Fruit fly (Drosophila melanogaster) whole organism, embryonic: ENCODE data around the gene Arv1.

Source experiments
- BEAF-32 ChIP-seq: fragments of 200-800 bp; sonication (Bioruptor generic); optimal IDR thresholded peaks from 3 replicates; lab custom pipeline; 2017; ENCODE audit warnings: missing biosample characterization, missing genetic modification characterization, mild to moderate bottlenecking, moderate library complexity, missing genetic modification reagents
- Bgb ChIP-seq: fragments of 200-800 bp; sonication (Bioruptor generic); IDR thresholded peaks from 2 replicates; pipeline ENCODE4 v1.3.6; 2022; ENCODE audit warnings: missing biosample characterization, missing genetic modification characterization; ENCODE audit not compliant: partially characterized antibody
- Blimp-1 ChIP-seq: fragments of 200-800 bp; sonication (Bioruptor generic); optimal IDR thresholded peaks from 3 replicates; lab custom pipeline; 2018; ENCODE audit warnings: missing biosample characterization, missing genetic modification characterization, mild to moderate bottlenecking, moderate library complexity, missing genetic modification reagents
- CG10321 ChIP-seq: fragments of 200-800 bp; sonication (Bioruptor generic); IDR thresholded peaks from 2 replicates; pipeline ENCODE4 v1.3.6; 2022; ENCODE audit warnings: missing biosample characterization, missing genetic modification characterization
- CG10959 ChIP-seq: fragments of 200-800 bp; sonication (Bioruptor generic); IDR thresholded peaks from 2 replicates; pipeline ENCODE4 v1.3.6; 2022; ENCODE audit warnings: missing biosample characterization, missing genetic modification characterization
- CG1233 ChIP-seq: fragments of 200-800 bp; sonication (Bioruptor generic); optimal IDR thresholded peaks from 4 replicates; lab custom pipeline; 2018; ENCODE audit warnings: missing biosample characterization, mild to moderate bottlenecking, missing genetic modification characterization
- CG13287 ChIP-seq: fragments of 200-800 bp; sonication (Bioruptor generic); IDR thresholded peaks from 2 replicates; pipeline ENCODE4 v1.3.6; 2022; ENCODE audit warnings: missing biosample characterization, missing genetic modification characterization; ENCODE audit not compliant: partially characterized antibody
- CG14860 ChIP-seq: fragments of 200-800 bp; sonication (Bioruptor generic); IDR thresholded peaks from 3 replicates; pipeline ENCODE4 v1.3.6; 2022; ENCODE audit warnings: missing biosample characterization, missing genetic modification characterization; ENCODE audit not compliant: partially characterized antibody
- CG16813 ChIP-seq: fragments of 200-800 bp; sonication (Bioruptor generic); IDR thresholded peaks from 3 replicates; pipeline ENCODE4 v1.3.6; 2022; ENCODE audit warnings: missing biosample characterization, missing genetic modification characterization; ENCODE audit not compliant: partially characterized antibody
- CG2116 ChIP-seq: fragments of 200-800 bp; sonication (Bioruptor generic); optimal IDR thresholded peaks from 3 replicates; lab custom pipeline; 2018; ENCODE audit warnings: missing biosample characterization, mild to moderate bottlenecking, missing genetic modification characterization
- CG2129 ChIP-seq: fragments of 200-800 bp; sonication (Bioruptor generic); IDR thresholded peaks from 2 replicates; pipeline ENCODE4 v1.3.6; 2022; ENCODE audit warnings: missing biosample characterization, missing genetic modification characterization; ENCODE audit not compliant: partially characterized antibody
- CG2202 ChIP-seq: fragments of 200-800 bp; sonication (Bioruptor generic); optimal IDR thresholded peaks from 2 replicates; lab custom pipeline; 2018; ENCODE audit warnings: missing biosample characterization, mild to moderate bottlenecking, missing genetic modification characterization
- CG31224 ChIP-seq: fragments of 200-800 bp; sonication (Bioruptor generic); IDR thresholded peaks from 2 replicates; pipeline ENCODE4 v1.3.6; 2022; ENCODE audit warnings: missing biosample characterization, missing genetic modification characterization
- CG31365 ChIP-seq: fragments of 200-800 bp; sonication (Bioruptor generic); optimal IDR thresholded peaks from 2 replicates; lab custom pipeline; 2018; ENCODE audit warnings: missing biosample characterization, mild to moderate bottlenecking, missing genetic modification characterization
- CG31388 ChIP-seq: fragments of 200-800 bp; sonication (Bioruptor generic); optimal IDR thresholded peaks from 2 replicates; lab custom pipeline; 2016; ENCODE audit warnings: missing biosample characterization, missing genetic modification characterization
- CG3995 ChIP-seq: fragments of 200-800 bp; sonication (Bioruptor generic); optimal IDR thresholded peaks from 3 replicates; lab custom pipeline; 2016; ENCODE audit warnings: missing biosample characterization, missing genetic modification characterization
- CG42726 ChIP-seq: fragments of 200-800 bp; sonication (Bioruptor generic); IDR thresholded peaks from 2 replicates; pipeline ENCODE4 v1.3.6; 2022; ENCODE audit warnings: missing biosample characterization, missing genetic modification characterization; ENCODE audit not compliant: partially characterized antibody
- CG7963 ChIP-seq: fragments of 200-800 bp; sonication (Bioruptor generic); IDR thresholded peaks from 3 replicates; pipeline ENCODE4 v1.3.6; 2022; ENCODE audit warnings: missing biosample characterization, missing genetic modification characterization; ENCODE audit not compliant: partially characterized antibody
- CG9609 ChIP-seq: fragments of 200-800 bp; sonication (Bioruptor generic); optimal IDR thresholded peaks from 3 replicates; lab custom pipeline; 2016; ENCODE audit warnings: missing biosample characterization, missing genetic modification characterization
- CG9797 ChIP-seq: fragments of 200-800 bp; sonication (Bioruptor generic); optimal IDR thresholded peaks from 3 replicates; lab custom pipeline; 2018; ENCODE audit warnings: missing biosample characterization, mild to moderate bottlenecking, missing genetic modification characterization
- Camta ChIP-seq: fragments of 200-800 bp; sonication (Bioruptor generic); optimal IDR thresholded peaks from 2 replicates; lab custom pipeline; 2016; ENCODE audit warnings: missing biosample characterization, missing genetic modification characterization
- D19B ChIP-seq: fragments of 200-800 bp; sonication (Bioruptor generic); optimal IDR thresholded peaks from 2 replicates; lab custom pipeline; 2017; ENCODE audit warnings: missing biosample characterization, mild to moderate bottlenecking, missing genetic modification characterization
- Deaf1 ChIP-seq: fragments of 200-800 bp; optimal IDR thresholded peaks from 3 replicates; lab custom pipeline; 2019; ENCODE audit warnings: missing biosample characterization, mild to moderate bottlenecking, missing genetic modification characterization, moderate library complexity
- Dll ChIP-seq: fragments of 200-800 bp; sonication (Bioruptor generic); IDR thresholded peaks from 4 replicates; pipeline ENCODE4 v1.3.6; 2022; ENCODE audit warnings: missing biosample characterization, missing genetic modification characterization; ENCODE audit not compliant: partially characterized antibody
- Dref ChIP-seq: fragments of 200-800 bp; sonication (Bioruptor generic); IDR thresholded peaks from 2 replicates; pipeline ENCODE4 v1.3.6; 2022; ENCODE audit warnings: missing biosample characterization, missing genetic modification characterization
- HLH4C ChIP-seq: fragments of 200-800 bp; sonication (Bioruptor generic); IDR thresholded peaks from 3 replicates; pipeline ENCODE4 v1.3.6; 2022; ENCODE audit warnings: missing biosample characterization, missing genetic modification characterization; ENCODE audit not compliant: partially characterized antibody
- HmgZ ChIP-seq: fragments of 200-800 bp; sonication (Bioruptor generic); optimal IDR thresholded peaks from 2 replicates; lab custom pipeline; 2018; ENCODE audit warnings: missing biosample characterization, mild to moderate bottlenecking, missing genetic modification characterization
- MBD-R2 ChIP-seq: fragments of 200-800 bp; sonication (Bioruptor generic); IDR thresholded peaks from 2 replicates; pipeline ENCODE4 v1.3.6; 2022; ENCODE audit warnings: missing biosample characterization, missing genetic modification characterization
- MESR4 ChIP-seq: fragments of 200-800 bp; sonication (Bioruptor generic); optimal IDR thresholded peaks from 2 replicates; lab custom pipeline; 2018; ENCODE audit warnings: missing biosample characterization, mild to moderate bottlenecking, missing genetic modification characterization, moderate library complexity
- Pdp1 ChIP-seq, 2 experiments: fragments of 200-800 bp; sonication (Bioruptor generic); optimal IDR thresholded peaks; 3 replicates each; lab custom pipeline; 2016; ENCODE audit warnings: missing biosample characterization in 2 of 2, missing genetic modification characterization in 2 of 2, mild to moderate bottlenecking in 1 of 2, moderate library complexity in 1 of 2
- Sin3A ChIP-seq: fragments of >200 bp; optimal IDR thresholded peaks from 2 replicates; lab custom pipeline; 2018
- Sry-δ ChIP-seq: fragments of 200-800 bp; sonication (Bioruptor generic); optimal IDR thresholded peaks from 2 replicates; lab custom pipeline; 2016; ENCODE audit warnings: missing biosample characterization, missing genetic modification characterization
- amos ChIP-seq: fragments of 200-800 bp; sonication (Bioruptor generic); IDR thresholded peaks from 2 replicates; pipeline ENCODE4 v1.3.6; 2022; ENCODE audit warnings: missing biosample characterization, missing genetic modification characterization; ENCODE audit not compliant: partially characterized antibody
- ase ChIP-seq: fragments of 200-800 bp; sonication (Bioruptor generic); IDR thresholded peaks from 3 replicates; pipeline ENCODE4 v1.3.6; 2022; ENCODE audit warnings: missing biosample characterization, missing genetic modification characterization
- dimm ChIP-seq: fragments of 200-800 bp; sonication (Bioruptor generic); IDR thresholded peaks from 2 replicates; pipeline ENCODE4 v1.3.6; 2022; ENCODE audit warnings: missing biosample characterization, missing genetic modification characterization
- fd3F ChIP-seq: fragments of 200-800 bp; sonication (Bioruptor generic); optimal IDR thresholded peaks from 2 replicates; lab custom pipeline; 2018; ENCODE audit warnings: missing biosample characterization, mild to moderate bottlenecking, missing genetic modification characterization, moderate library complexity
- gce ChIP-seq: fragments of 200-800 bp; sonication (Bioruptor generic); IDR thresholded peaks from 3 replicates; pipeline ENCODE4 v1.3.6; 2022; ENCODE audit warnings: missing biosample characterization, missing genetic modification characterization
- knrl ChIP-seq: fragments of 200-800 bp; sonication (Bioruptor generic); IDR thresholded peaks from 3 replicates; pipeline ENCODE4 v1.3.6; 2022; ENCODE audit warnings: missing biosample characterization, missing genetic modification characterization; ENCODE audit not compliant: partially characterized antibody
- mld ChIP-seq: fragments of 200-800 bp; sonication (Bioruptor generic); IDR thresholded peaks from 3 replicates; pipeline ENCODE4 v1.3.6; 2022; ENCODE audit warnings: missing biosample characterization, missing genetic modification characterization; ENCODE audit not compliant: partially characterized antibody
- nau ChIP-seq: fragments of 200-800 bp; sonication (Bioruptor generic); optimal IDR thresholded peaks from 3 replicates; lab custom pipeline; 2017; ENCODE audit warnings: missing biosample characterization, mild to moderate bottlenecking, missing genetic modification characterization, missing genetic modification reagents
- nmo ChIP-seq: fragments of 200-800 bp; sonication (Bioruptor generic); optimal IDR thresholded peaks from 2 replicates; lab custom pipeline; 2018; ENCODE audit warnings: missing biosample characterization, mild to moderate bottlenecking, missing genetic modification characterization, moderate library complexity
- scrt ChIP-seq: fragments of 200-800 bp; sonication (Bioruptor generic); optimal IDR thresholded peaks from 2 replicates; lab custom pipeline; 2018; ENCODE audit warnings: missing biosample characterization, mild to moderate bottlenecking, missing genetic modification characterization, moderate library complexity
- sim ChIP-seq: fragments of 200-800 bp; sonication (Bioruptor generic); IDR thresholded peaks from 2 replicates; pipeline ENCODE4 v1.3.6; 2022; ENCODE audit warnings: missing biosample characterization, missing genetic modification characterization
- sna ChIP-seq: fragments of 200-800 bp; sonication (Bioruptor generic); IDR thresholded peaks from 2 replicates; pipeline ENCODE4 v1.3.6; 2022; ENCODE audit warnings: missing biosample characterization, missing genetic modification characterization; ENCODE audit not compliant: partially characterized antibody
- twi ChIP-seq: fragments of 200-800 bp; optimal IDR thresholded peaks from 2 replicates; lab custom pipeline; 2019; ENCODE audit warnings: missing biosample characterization, mild to moderate bottlenecking, missing genetic modification characterization, moderate library complexity
- unc-4 ChIP-seq: fragments of 200-800 bp; sonication (Bioruptor generic); IDR thresholded peaks from 2 replicates; pipeline ENCODE4 v1.3.6; 2022; ENCODE audit warnings: missing biosample characterization, missing genetic modification characterization; ENCODE audit not compliant: partially characterized antibody
- vnd ChIP-seq: fragments of 200-800 bp; sonication (Bioruptor generic); IDR thresholded peaks from 3 replicates; pipeline ENCODE4 v1.3.6; 2022; ENCODE audit warnings: missing biosample characterization, missing genetic modification characterization; ENCODE audit not compliant: partially characterized antibody
- wdn ChIP-seq: fragments of 200-800 bp; sonication (Bioruptor generic); IDR thresholded peaks from 2 replicates; pipeline ENCODE4 v1.3.6; 2022; ENCODE audit warnings: missing biosample characterization, missing genetic modification characterization
- zen2 ChIP-seq: fragments of 200-800 bp; sonication (Bioruptor generic); IDR thresholded peaks from 3 replicates; pipeline ENCODE4 v1.3.6; 2022; ENCODE audit warnings: missing biosample characterization, missing genetic modification characterization; ENCODE audit not compliant: partially characterized antibody

The Arv1 gene

dm6 chr3L:21554752-21555151 is 25.6 kb upstream of the Arv1 start, which contains the start of gene Wnk:
Gene Wnk (minus strand): TSS chr3L:21554928.
- TF ChIP-seq wdn (no peak), nmo (no peak), MESR4 (GFP tag; lab: Kevin White, UChicago) (peak; percentile 89), D19B (no peak), CG31224 (GFP tag; lab: Robert Waterston, UW) (no peak), Camta (GFP tag; lab: Kevin White, UChicago) (no peak), CG2129 (GFP tag; lab: Robert Waterston, UW) (0 out of 2 replicates have a peak, but pooled peaks have one; percentile 35), sna (GFP tag; lab: Robert Waterston, UW) (peak; percentile 75), twi (tag; lab: Kevin White, UChicago) (no peak), Dref (GFP tag; lab: Robert Waterston, UW) (peak; percentile 86), CG31388 (GFP tag; lab: Kevin White, UChicago) (no peak), Deaf1 (tag; lab: Kevin White, UChicago) (no peak), CG3995 (peak; percentile 78), unc-4 (GFP tag; lab: Robert Waterston, UW) (peak; percentile 81), gce (no peak), CG42726 (peak; percentile 34; the same call in 1 of the 2 replicates), sim (GFP tag; lab: Robert Waterston, UW) (no peak), vnd (GFP tag; lab: Robert Waterston, UW) (peak; percentile 57), CG10321 (GFP tag; lab: Robert Waterston, UW) (no peak), Bgb (GFP tag; lab: Robert Waterston, UW) (peak; percentile 86), HLH4C (GFP tag; lab: Robert Waterston, UW) (peak; percentile 74), MBD-R2 (GFP tag; lab: Robert Waterston, UW) (peak; percentile 57; the same call in 1 of the 2 replicates), CG1233 (GFP tag; lab: Kevin White, UChicago) (no peak), ase (no peak), CG14860 (GFP tag; lab: Robert Waterston, UW) (peak; percentile 72), zen2 (GFP tag; lab: Robert Waterston, UW) (peak; percentile 68), Dll (peak; percentile 80), Sin3A (lab: Kevin White, UChicago) (peak; percentile 36), CG13287 (GFP tag; lab: Robert Waterston, UW) (peak; percentile 85), HmgZ (peak; percentile 30), CG2202 (no peak), nau (GFP tag; lab: Kevin White, UChicago) (no peak), CG16813 (GFP tag; lab: Robert Waterston, UW) (peak; percentile 71), Blimp-1 (GFP tag; lab: Kevin White, UChicago) (no peak), knrl (GFP tag; lab: Robert Waterston, UW) (peak; percentile 71), dimm (GFP tag; lab: Robert Waterston, UW) (no peak), Pdp1 (GFP tag; optimal IDR thresholded peaks at IDR 0.05; lab: Kevin White, UChicago) (peak in 1 of 2 experiments; percentile 100), CG7963 (GFP tag; lab: Robert Waterston, UW) (peak; percentile 75; the same call in 2 of the 3 replicates), CG2116 (GFP tag; lab: Kevin White, UChicago) (peak; percentile 60), CG31365 (no peak), scrt (GFP tag; lab: Kevin White, UChicago) (no peak), BEAF-32 (GFP tag; lab: Kevin White, UChicago) (peak; percentile 80), CG10959 (GFP tag; lab: Robert Waterston, UW) (no peak), CG9797 (peak; percentile 33), Sry-δ (GFP tag; lab: Kevin White, UChicago) (peak; percentile 67), CG9609 (GFP tag; lab: Kevin White, UChicago) (no peak), fd3F (no peak), amos (GFP tag; lab: Robert Waterston, UW) (peak; percentile 83), mld (GFP tag; lab: Robert Waterston, UW) (0 out of 3 replicates have a peak, but pooled peaks have one; percentile 62)
